Fruit fly (Drosophila melanogaster) whole organism: Measurements from ENCODE around the gene trh.

Experiments
- EcR ChIP-seq, 2 experiments: fragments of >200 bp; optimal IDR thresholded peaks; 2 replicates each; lab custom pipeline; 2017; ENCODE audit warnings: missing biosample characterization in 2 of 2, missing genetic modification characterization in 2 of 2, missing genetic modification reagents in 2 of 2
- pan ChIP-seq: fragments of >200 bp; optimal IDR thresholded peaks from 2 replicates; lab custom pipeline; 2017
- usp ChIP-seq: fragments of >200 bp; optimal IDR thresholded peaks from 2 replicates; lab custom pipeline; 2017; ENCODE audit warnings: missing biosample characterization, missing genetic modification characterization, mixed read lengths

dm6 chr3L:424565-424964, 32.1 kb upstream of the trh start:
- TF ChIP-seq pan (lab: Kevin White, UChicago) (no peak), usp (GFP tag; lab: Kevin White, UChicago) (no peak), EcR (GFP tag; optimal IDR thresholded peaks at IDR 0.05; lab: Kevin White, UChicago) (no peak)
